Fruit fly (Drosophila melanogaster): Measurements from ENCODE around the gene CG31141.

DNA sequence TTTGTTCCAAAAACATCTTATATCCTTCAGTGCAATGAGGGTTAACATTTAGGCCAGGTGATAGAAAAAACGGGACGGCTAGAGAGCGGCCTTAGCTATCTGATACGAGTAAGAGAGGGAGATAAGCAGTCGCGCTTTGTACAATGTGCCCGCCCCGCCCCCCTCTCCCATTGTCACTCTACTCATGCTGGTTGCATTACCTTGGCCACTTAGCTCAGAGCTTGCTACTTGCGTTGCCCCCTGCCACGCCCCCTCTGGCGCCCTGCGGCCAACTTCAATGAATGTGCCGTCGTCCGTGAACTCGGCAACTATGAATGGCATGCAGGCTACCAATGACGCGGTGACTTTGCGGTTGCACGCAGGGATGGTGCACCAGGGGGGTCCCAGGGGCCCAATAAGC, 48.7 kb downstream of the CG31141 start:
- TF ChIP-seq Myc (optimal IDR thresholded peaks at IDR 0.05), result no peak
- no peak for TF ChIP-seq h (optimal IDR thresholded peaks at IDR 0.05)
